Worm (Caenorhabditis elegans) whole organism, midembryonic: ENCODE data around the gene F26G1.10.

Source experiments
- flt-1 ChIP-seq: fragments of 200-800 bp; sonication (Bioruptor generic); IDR thresholded peaks from 2 replicates; pipeline ENCODE4 v1.3.6; 2022; ENCODE audit warnings: missing genetic modification characterization, missing compliant biosample characterization
- tab-1 ChIP-seq: fragments of 200-800 bp; sonication (Bioruptor generic); IDR thresholded peaks from 2 replicates; pipeline ENCODE4 v1.3.6; 2022; ENCODE audit warnings: missing genetic modification characterization, missing compliant biosample characterization
- ztf-29 ChIP-seq: fragments of 200-800 bp; sonication (Bioruptor generic); IDR thresholded peaks from 2 replicates; pipeline ENCODE4 v1.3.6; 2022; ENCODE audit warnings: missing genetic modification reagents, missing genetic modification characterization, missing compliant biosample characterization

ce11 chrII:4728687-4729086 lies 45.5 kb upstream of the F26G1.10 start:
- TF ChIP-seq flt-1 (GFP tag; lab: Robert Waterston, UW) (no peak), tab-1 (GFP tag; lab: Robert Waterston, UW) (no peak), ztf-29 (GFP tag; lab: Robert Waterston, UW) (no peak)
